Worm (Caenorhabditis elegans) whole organism, late embryonic: ENCODE results near the gene ubc-6.

Source experiments
- F13H6.1 ChIP-seq: sonication (generic microtip); optimal IDR thresholded peaks from 2 replicates; lab custom pipeline; 2016; ENCODE audit warnings: missing genetic modification characterization, missing compliant biosample characterization
- K02D7.2 ChIP-seq: sonication (generic microtip); optimal IDR thresholded peaks from 2 replicates; lab custom pipeline; 2017; ENCODE audit warnings: mild to moderate bottlenecking, missing genetic modification characterization, missing compliant biosample characterization
- dve-1 ChIP-seq: sonication (generic microtip); optimal IDR thresholded peaks from 2 replicates; lab custom pipeline; 2017; ENCODE audit warnings: antibody characterized with exemption, mild to moderate bottlenecking, missing genetic modification characterization, missing compliant biosample characterization
- fkh-10 ChIP-seq: fragments of 150-350 bp; optimal IDR thresholded peaks from 2 replicates; lab custom pipeline; 2014; ENCODE audit warnings: missing biosample characterization, missing genetic modification reagents, missing genetic modification characterization
- hlh-30 ChIP-seq: sonication (generic microtip); optimal IDR thresholded peaks from 2 replicates; lab custom pipeline; 2017; ENCODE audit warnings: antibody characterized with exemption, missing genetic modification characterization, missing compliant biosample characterization; ENCODE audit not compliant: insufficient read depth
- npax-4 ChIP-seq: sonication (generic microtip); optimal IDR thresholded peaks from 2 replicates; lab custom pipeline; 2016; ENCODE audit warnings: missing genetic modification characterization, missing compliant biosample characterization
- pat-9 ChIP-seq: fragments of 200-800 bp; sonication (Bioruptor generic); optimal IDR thresholded peaks from 2 replicates; lab custom pipeline; 2018; ENCODE audit warnings: mild to moderate bottlenecking, missing genetic modification characterization, moderate library complexity, missing compliant biosample characterization
- pha-4 ChIP-seq: fragments of 150-350 bp; optimal IDR thresholded peaks from 2 replicates; lab custom pipeline; 2018; ENCODE audit warnings: missing biosample characterization, missing genetic modification reagents, missing genetic modification characterization
- pqm-1 ChIP-seq: sonication (generic microtip); optimal IDR thresholded peaks from 2 replicates; lab custom pipeline; 2016; ENCODE audit warnings: missing genetic modification characterization, missing compliant biosample characterization
- sox-4 ChIP-seq: sonication (generic microtip); optimal IDR thresholded peaks from 2 replicates; lab custom pipeline; 2017; ENCODE audit warnings: mild to moderate bottlenecking, missing genetic modification characterization, inconsistent platforms, missing compliant biosample characterization
- syd-9 ChIP-seq: sonication (generic microtip); optimal IDR thresholded peaks from 2 replicates; lab custom pipeline; 2016; ENCODE audit warnings: mild to moderate bottlenecking, missing genetic modification characterization, moderate library complexity, missing compliant biosample characterization
- tbx-2 ChIP-seq: sonication (generic microtip); optimal IDR thresholded peaks from 2 replicates; lab custom pipeline; 2016; ENCODE audit warnings: missing genetic modification characterization, missing compliant biosample characterization

ce11 chrII:7465519-7465918 is 13.5 kb upstream of the ubc-6 start, which contains the start of gene sro-1:
- TF ChIP-seq syd-9 (tag; lab: Kevin White, UChicago) (no peak), dve-1 (tag; lab: Kevin White, UChicago) (no peak), tbx-2 (tag; lab: Kevin White, UChicago) (no peak), pha-4 (tag; lab: Kevin White, UChicago) (no peak), pqm-1 (tag; lab: Kevin White, UChicago) (no peak), sox-4 (tag; lab: Kevin White, UChicago) (no peak), npax-4 (no peak), fkh-10 (GFP tag; lab: Kevin White, UChicago) (no peak), pat-9 (tag; lab: Kevin White, UChicago) (no peak), F13H6.1 (tag; lab: Kevin White, UChicago) (no peak), hlh-30 (no peak), K02D7.2 (tag; lab: Kevin White, UChicago) (no peak)
